Worm (Caenorhabditis elegans): ENCODE data around the gene F59D12.2.

- no peak for TF ChIP-seq ama-1 (optimal IDR thresholded peaks at IDR 0.05)
- TF ChIP-seq crh-2 (tag; optimal IDR thresholded peaks at IDR 0.05): no peak
- no peak for TF ChIP-seq ztf-1 (GFP tag; conservative IDR thresholded peaks at IDR 0.05)
- TF ChIP-seq gmeb-1 (tag; optimal IDR thresholded peaks at IDR 0.05): no peak
Observed at ce11 chrX:15721346-15721745, 45.8 kb upstream of the F59D12.2 start, which contains the start of gene ZK662.5.

All from whole organism, L2 larva.